Fruit fly (Drosophila melanogaster) whole organism, pupa: Measurements from ENCODE around the gene aay.

Experiments
- CG10348 ChIP-seq: fragments of 200-800 bp; sonication (Bioruptor generic); IDR thresholded peaks from 2 replicates; pipeline ENCODE4 v1.3.6; 2022; ENCODE audit warnings: missing biosample characterization, missing genetic modification characterization
- CG12605 ChIP-seq: fragments of 200-800 bp; sonication (Bioruptor generic); IDR thresholded peaks from 2 replicates; pipeline ENCODE4 v1.3.6; 2022; ENCODE audit warnings: missing biosample characterization, missing genetic modification characterization
- CG13204 ChIP-seq: fragments of 200-800 bp; sonication (Bioruptor generic); optimal IDR thresholded peaks from 2 replicates; lab custom pipeline; 2018; ENCODE audit warnings: missing biosample characterization, mild to moderate bottlenecking, missing genetic modification characterization, moderate library complexity
- CG14655 ChIP-seq: fragments of 200-800 bp; sonication (Bioruptor generic); optimal IDR thresholded peaks from 3 replicates; lab custom pipeline; 2017; ENCODE audit warnings: mild to moderate bottlenecking, missing biosample characterization, missing genetic modification reagents, missing genetic modification characterization
- CG15710 ChIP-seq: fragments of 200-800 bp; sonication (Bioruptor generic); optimal IDR thresholded peaks from 2 replicates; lab custom pipeline; 2018; ENCODE audit warnings: missing biosample characterization, mild to moderate bottlenecking, missing genetic modification characterization, moderate library complexity
- CG17806 ChIP-seq: fragments of 200-800 bp; sonication (Bioruptor generic); optimal IDR thresholded peaks from 2 replicates; lab custom pipeline; 2018; ENCODE audit warnings: missing biosample characterization, mild to moderate bottlenecking, missing genetic modification characterization, moderate library complexity
- CG32121 ChIP-seq: fragments of 200-800 bp; sonication (Bioruptor generic); IDR thresholded peaks from 2 replicates; pipeline ENCODE4 v1.3.6; 2022; ENCODE audit warnings: missing biosample characterization, missing genetic modification characterization
- CG34367 ChIP-seq: fragments of 200-800 bp; sonication (Bioruptor generic); optimal IDR thresholded peaks from 2 replicates; lab custom pipeline; 2018; ENCODE audit warnings: missing biosample characterization, mild to moderate bottlenecking, missing genetic modification characterization
- CG4496 ChIP-seq: fragments of 200-800 bp; sonication (Bioruptor generic); IDR thresholded peaks from 3 replicates; pipeline ENCODE4 v1.3.6; 2022; ENCODE audit warnings: missing biosample characterization, missing genetic modification characterization
- CG8159 ChIP-seq: fragments of 200-800 bp; sonication (Bioruptor generic); optimal IDR thresholded peaks from 3 replicates; lab custom pipeline; 2018; ENCODE audit warnings: missing biosample characterization, mild to moderate bottlenecking, missing genetic modification characterization, moderate library complexity
- CG8301 ChIP-seq: fragments of 200-800 bp; sonication (Bioruptor generic); optimal IDR thresholded peaks from 2 replicates; lab custom pipeline; 2018; ENCODE audit warnings: missing biosample characterization, mild to moderate bottlenecking, missing genetic modification characterization
- CG9948 ChIP-seq: fragments of 200-800 bp; sonication (Bioruptor generic); optimal IDR thresholded peaks from 2 replicates; lab custom pipeline; 2018; ENCODE audit warnings: missing biosample characterization, mild to moderate bottlenecking, missing genetic modification characterization, moderate library complexity
- D1 ChIP-seq: fragments of 200-800 bp; sonication (Bioruptor generic); optimal IDR thresholded peaks from 2 replicates; lab custom pipeline; 2018; ENCODE audit warnings: missing biosample characterization, mild to moderate bottlenecking, missing genetic modification characterization, moderate library complexity
- EcR ChIP-seq: fragments of 200-800 bp; sonication (Bioruptor generic); optimal IDR thresholded peaks from 3 replicates; lab custom pipeline; 2019; ENCODE audit warnings: missing biosample characterization, missing genetic modification characterization, mild to moderate bottlenecking, moderate library complexity, missing genetic modification reagents
- Ets98B ChIP-seq: fragments of 200-800 bp; sonication (Bioruptor generic); IDR thresholded peaks from 2 replicates; pipeline ENCODE4 v1.3.6; 2022; ENCODE audit warnings: missing biosample characterization, missing genetic modification characterization
- Pif1A ChIP-seq: fragments of 200-800 bp; sonication (Bioruptor generic); optimal IDR thresholded peaks from 3 replicates; lab custom pipeline; 2016; ENCODE audit warnings: missing biosample characterization, missing genetic modification characterization
- Pif1B ChIP-seq: fragments of 200-800 bp; sonication (Bioruptor generic); optimal IDR thresholded peaks from 3 replicates; lab custom pipeline; 2016; ENCODE audit warnings: missing biosample characterization, missing genetic modification characterization
- Snoo ChIP-seq: fragments of 200-800 bp; sonication (Bioruptor generic); optimal IDR thresholded peaks from 3 replicates; lab custom pipeline; 2017; ENCODE audit warnings: missing biosample characterization, mild to moderate bottlenecking, missing genetic modification characterization, inconsistent platforms
- fd96Ca ChIP-seq: fragments of 200-800 bp; sonication (Bioruptor generic); IDR thresholded peaks from 3 replicates; pipeline ENCODE4 v1.3.6; 2022; ENCODE audit warnings: missing biosample characterization, missing genetic modification characterization
- gl ChIP-seq: fragments of 200-800 bp; sonication (Bioruptor generic); optimal IDR thresholded peaks from 2 replicates; lab custom pipeline; 2018; ENCODE audit warnings: missing biosample characterization, mild to moderate bottlenecking, missing genetic modification characterization
- rn ChIP-seq: fragments of 200-800 bp; sonication (Bioruptor generic); IDR thresholded peaks from 2 replicates; pipeline ENCODE4 v1.3.6; 2022; ENCODE audit warnings: missing biosample characterization, missing genetic modification characterization

Gene aay

dm6 chr3L:9383345-9384075 is 39.5 kb upstream of the aay start, which contains the start of gene Hsp27:
Gene Hsp27, plus strand, starts transcription at chr3L:9384063.
- TF ChIP-seq EcR (GFP tag; lab: Kevin White, UChicago) (peak; percentile 96), CG8301 (peak; percentile 100), CG9948 (tag; lab: Kevin White, UChicago) (peak; percentile 100), CG15710 (tag; lab: Kevin White, UChicago) (peak; percentile 100), CG13204 (GFP tag; lab: Kevin White, UChicago) (peak; percentile 98), rn (GFP tag; lab: Robert Waterston, UW) (peak; percentile 99), Pif1A (GFP tag; lab: Kevin White, UChicago) (peak; percentile 100), CG14655 (GFP tag; lab: Kevin White, UChicago) (peak; percentile 100), Snoo (tag; lab: Kevin White, UChicago) (peak; percentile 100), CG32121 (GFP tag; lab: Robert Waterston, UW) (peak; percentile 100), fd96Ca (GFP tag; lab: Robert Waterston, UW) (peak; percentile 100), CG4496 (GFP tag; lab: Robert Waterston, UW) (peak; percentile 100), CG10348 (GFP tag; lab: Robert Waterston, UW) (peak; percentile 99), CG8159 (tag; lab: Kevin White, UChicago) (peak; percentile 100), Ets98B (GFP tag; lab: Robert Waterston, UW) (peak; percentile 100), Pif1B (GFP tag; lab: Kevin White, UChicago) (peak; percentile 100), gl (tag; lab: Kevin White, UChicago) (peak; percentile 99), CG17806 (tag; lab: Kevin White, UChicago) (peak; percentile 100), D1 (tag; lab: Kevin White, UChicago) (peak; percentile 100), CG34367 (tag; lab: Kevin White, UChicago) (peak; percentile 99), CG12605 (GFP tag; lab: Robert Waterston, UW) (peak; percentile 100)

dm6 chr3L:9384445-9385079 is 38.5 kb upstream of the aay start:
- TF ChIP-seq Snoo (tag; lab: Kevin White, UChicago), result no peak
- peak; percentile 76 for TF ChIP-seq EcR (GFP tag; lab: Kevin White, UChicago)

- TF ChIP-seq D1 (tag; lab: Kevin White, UChicago), result no peak
- TF ChIP-seq EcR (GFP tag; lab: Kevin White, UChicago), result peak; percentile 33
These were observed 31.6 kb upstream of the aay start for dm6 chr3L:9391340-9391980.

dm6 chr3L:9396038-9396437 is 27.0 kb upstream of the aay start:
- TF ChIP-seq CG32121 (GFP tag; lab: Robert Waterston, UW), result no peak
- TF ChIP-seq CG8301, result no peak
- no peak for TF ChIP-seq CG12605 (GFP tag; lab: Robert Waterston, UW)
- no peak for TF ChIP-seq D1 (tag; lab: Kevin White, UChicago)
- TF ChIP-seq CG10348 (GFP tag; lab: Robert Waterston, UW), result no peak
- TF ChIP-seq fd96Ca (GFP tag; lab: Robert Waterston, UW), result no peak
- TF ChIP-seq Pif1B (GFP tag; lab: Kevin White, UChicago), result no peak

- TF ChIP-seq rn (GFP tag; lab: Robert Waterston, UW) (no peak), CG8301 (no peak), EcR (GFP tag; lab: Kevin White, UChicago) (peak; percentile 33), CG12605 (GFP tag; lab: Robert Waterston, UW) (peak; percentile 30; the same call in 1 of the 2 replicates), CG4496 (GFP tag; lab: Robert Waterston, UW) (no peak)
These were observed 26.3 kb upstream of the aay start for dm6 chr3L:9396704-9397103.

- TF ChIP-seq CG8159 (tag; lab: Kevin White, UChicago), result no peak
- TF ChIP-seq Pif1B (GFP tag; lab: Kevin White, UChicago), result peak; percentile 12
- TF ChIP-seq CG9948 (tag; lab: Kevin White, UChicago), result no peak
- TF ChIP-seq CG8301, result no peak
- TF ChIP-seq CG12605 (GFP tag; lab: Robert Waterston, UW), result no peak
- TF ChIP-seq CG32121 (GFP tag; lab: Robert Waterston, UW), result peak; percentile 51; the same call in 1 of the 2 replicates
- TF ChIP-seq gl (tag; lab: Kevin White, UChicago), result peak; percentile 49
- no peak for TF ChIP-seq EcR (GFP tag; lab: Kevin White, UChicago)
- peak; percentile 29 for TF ChIP-seq Pif1A (GFP tag; lab: Kevin White, UChicago)
- TF ChIP-seq CG17806 (tag; lab: Kevin White, UChicago), result no peak
- no peak for TF ChIP-seq D1 (tag; lab: Kevin White, UChicago)
- peak; percentile 54; the same call in 1 of the 3 replicates for TF ChIP-seq CG4496 (GFP tag; lab: Robert Waterston, UW)
- TF ChIP-seq CG14655 (GFP tag; lab: Kevin White, UChicago), result peak; percentile 22
- TF ChIP-seq CG15710 (tag; lab: Kevin White, UChicago), result no peak
- TF ChIP-seq Ets98B (GFP tag; lab: Robert Waterston, UW), result no peak
- no peak for TF ChIP-seq CG13204 (GFP tag; lab: Kevin White, UChicago)
- no peak for TF ChIP-seq CG34367 (tag; lab: Kevin White, UChicago)
- TF ChIP-seq Snoo (tag; lab: Kevin White, UChicago), result no peak
These were observed 25.9 kb upstream of the aay start for dm6 chr3L:9397156-9397555.
